Fruit fly (Drosophila melanogaster) whole organism, embryonic: ENCODE measurements around the gene ScpX.

Experiments
- Adf1 ChIP-seq: fragments of 200-800 bp; sonication (Bioruptor generic); IDR thresholded peaks from 2 replicates; pipeline ENCODE4 v1.3.6; 2022; ENCODE audit warnings: missing biosample characterization, missing genetic modification characterization
- BtbVII ChIP-seq: fragments of 200-800 bp; sonication (Bioruptor generic); optimal IDR thresholded peaks from 3 replicates; lab custom pipeline; 2017; ENCODE audit warnings: missing biosample characterization, mild to moderate bottlenecking, missing genetic modification characterization
- CG11085 ChIP-seq: fragments of 200-800 bp; sonication (Bioruptor generic); IDR thresholded peaks from 2 replicates; pipeline ENCODE4 v1.3.6; 2022; ENCODE audit warnings: missing biosample characterization, missing genetic modification characterization
- CG12071 ChIP-seq: fragments of 200-800 bp; sonication (Bioruptor generic); optimal IDR thresholded peaks from 3 replicates; lab custom pipeline; 2018; ENCODE audit warnings: missing biosample characterization, mild to moderate bottlenecking, missing genetic modification characterization
- CG15479 ChIP-seq: fragments of 200-800 bp; sonication (Bioruptor generic); optimal IDR thresholded peaks from 3 replicates; lab custom pipeline; 2019; ENCODE audit warnings: missing biosample characterization, mild to moderate bottlenecking, missing genetic modification characterization, moderate library complexity
- CG1792 ChIP-seq: fragments of 200-800 bp; sonication (Bioruptor generic); optimal IDR thresholded peaks from 2 replicates; lab custom pipeline; 2016; ENCODE audit warnings: missing biosample characterization, missing genetic modification characterization
- CG32532 ChIP-seq: fragments of 200-800 bp; sonication (Bioruptor generic); IDR thresholded peaks from 2 replicates; pipeline ENCODE4 v1.3.6; 2022; ENCODE audit warnings: missing biosample characterization, missing genetic modification characterization
- CG3838 ChIP-seq: fragments of 200-800 bp; sonication (Bioruptor generic); optimal IDR thresholded peaks from 3 replicates; lab custom pipeline; 2016; ENCODE audit warnings: missing biosample characterization, missing genetic modification characterization
- CG9817 ChIP-seq: fragments of 200-800 bp; sonication (Bioruptor generic); optimal IDR thresholded peaks from 2 replicates; lab custom pipeline; 2018; ENCODE audit warnings: missing biosample characterization, mild to moderate bottlenecking, missing genetic modification characterization, moderate library complexity
- Chrac-16 ChIP-seq: fragments of 200-800 bp; sonication (Bioruptor generic); optimal IDR thresholded peaks from 3 replicates; lab custom pipeline; 2016; ENCODE audit warnings: missing biosample characterization, missing genetic modification characterization
- HLHmδ ChIP-seq: fragments of 200-800 bp; sonication (Bioruptor generic); optimal IDR thresholded peaks from 2 replicates; lab custom pipeline; 2018; ENCODE audit warnings: missing biosample characterization, mild to moderate bottlenecking, missing genetic modification characterization, moderate library complexity
- Hr51 ChIP-seq, 2 experiments: fragments of 200-800 bp; sonication (Bioruptor generic); optimal IDR thresholded peaks; 2 replicates in 1 of 2; 3 replicates in 1 of 2; lab custom pipeline; 2016 to 2018; ENCODE audit warnings: missing biosample characterization in 2 of 2, missing genetic modification characterization in 2 of 2, mild to moderate bottlenecking in 1 of 2, moderate library complexity in 1 of 2
- Kr ChIP-seq: fragments of 200-800 bp; sonication (Bioruptor generic); optimal IDR thresholded peaks from 2 replicates; lab custom pipeline; 2017; ENCODE audit warnings: missing biosample characterization, mild to moderate bottlenecking, missing genetic modification characterization
- Nf-YA ChIP-seq: fragments of 200-800 bp; sonication (Bioruptor generic); IDR thresholded peaks from 2 replicates; pipeline ENCODE4 v1.3.6; 2022; ENCODE audit warnings: missing biosample characterization, missing genetic modification characterization
- Oaz ChIP-seq: fragments of 200-800 bp; sonication (Bioruptor generic); IDR thresholded peaks from 2 replicates; pipeline ENCODE4 v1.3.6; 2022; ENCODE audit warnings: missing biosample characterization, missing genetic modification characterization
- Sox100B ChIP-seq: fragments of 200-800 bp; sonication (Bioruptor generic); optimal IDR thresholded peaks from 3 replicates; lab custom pipeline; 2018; ENCODE audit warnings: missing biosample characterization, mild to moderate bottlenecking, missing genetic modification characterization
- Xbp1 ChIP-seq: fragments of 200-800 bp; sonication (Bioruptor generic); optimal IDR thresholded peaks from 3 replicates; lab custom pipeline; 2016; ENCODE audit warnings: missing biosample characterization, mild to moderate bottlenecking, missing genetic modification characterization
- bcd ChIP-seq: fragments of 200-800 bp; sonication (Bioruptor generic); optimal IDR thresholded peaks from 2 replicates; lab custom pipeline; 2017; ENCODE audit warnings: missing biosample characterization, mild to moderate bottlenecking, missing genetic modification characterization
- br ChIP-seq: fragments of >200 bp; optimal IDR thresholded peaks from 2 replicates; lab custom pipeline; 2017
- cad ChIP-seq: fragments of >200 bp; optimal IDR thresholded peaks from 2 replicates; lab custom pipeline; 2017; ENCODE audit warnings: missing biosample characterization, missing genetic modification characterization
- cato ChIP-seq: fragments of 200-800 bp; sonication (Bioruptor generic); optimal IDR thresholded peaks from 2 replicates; lab custom pipeline; 2016; ENCODE audit warnings: missing biosample characterization, missing genetic modification characterization, borderline replicate concordance
- fd96Cb ChIP-seq: fragments of 200-800 bp; sonication (Bioruptor generic); optimal IDR thresholded peaks from 2 replicates; lab custom pipeline; 2018; ENCODE audit warnings: missing biosample characterization, mild to moderate bottlenecking, missing genetic modification characterization, moderate library complexity
- gce ChIP-seq: fragments of 200-800 bp; sonication (Bioruptor generic); IDR thresholded peaks from 3 replicates; pipeline ENCODE4 v1.3.6; 2022; ENCODE audit warnings: missing biosample characterization, missing genetic modification characterization
- gsb-n ChIP-seq: fragments of 200-800 bp; sonication (Bioruptor generic); optimal IDR thresholded peaks from 3 replicates; lab custom pipeline; 2018; ENCODE audit warnings: missing biosample characterization, mild to moderate bottlenecking, missing genetic modification characterization
- gt ChIP-seq: fragments of 200-800 bp; sonication (Bioruptor generic); IDR thresholded peaks from 2 replicates; pipeline ENCODE4 v1.3.6; 2022; ENCODE audit warnings: missing biosample characterization, missing genetic modification characterization
- insv ChIP-seq, 2 experiments: fragments of 200-800 bp; sonication (Bioruptor generic); optimal IDR thresholded peaks; 3 replicates each; lab custom pipeline; 2016 to 2018; ENCODE audit warnings: missing biosample characterization in 2 of 2, missing genetic modification characterization in 2 of 2
- kah ChIP-seq: fragments of 200-800 bp; sonication (Bioruptor generic); optimal IDR thresholded peaks from 2 replicates; lab custom pipeline; 2018; ENCODE audit warnings: missing biosample characterization, mild to moderate bottlenecking, missing genetic modification characterization
- kni ChIP-seq: fragments of 200-800 bp; sonication (Bioruptor generic); optimal IDR thresholded peaks from 3 replicates; lab custom pipeline; 2017; ENCODE audit warnings: mild to moderate bottlenecking, missing biosample characterization, missing genetic modification reagents, missing genetic modification characterization
- knrl ChIP-seq: fragments of 200-800 bp; sonication (Bioruptor generic); IDR thresholded peaks from 3 replicates; pipeline ENCODE4 v1.3.6; 2022; ENCODE audit warnings: missing biosample characterization, missing genetic modification characterization; ENCODE audit not compliant: partially characterized antibody
- lov ChIP-seq, 2 experiments: fragments of 200-800 bp in 1 of 2; fragments of >200 bp in 1 of 2; sonication (Bioruptor generic) in 1 of 2; IDR thresholded peaks in 1 of 2; optimal IDR thresholded peaks in 1 of 2; 2 replicates in 1 of 2; 3 replicates in 1 of 2; pipeline versions ENCODE4 v1.3.6 to Lab custom; 2017 to 2022; ENCODE audit warnings: missing biosample characterization in 1 of 2, missing genetic modification characterization in 1 of 2
- nom ChIP-seq: fragments of 200-800 bp; sonication (Bioruptor generic); optimal IDR thresholded peaks from 2 replicates; lab custom pipeline; 2017; ENCODE audit warnings: missing biosample characterization, missing genetic modification characterization, mild to moderate bottlenecking, moderate library complexity, missing genetic modification reagents
- prd ChIP-seq, 3 experiments: fragments of >200 bp in 2 of 3; fragments of 200-800 bp in 1 of 3; sonication (Bioruptor generic) in 1 of 3; optimal IDR thresholded peaks in 2 of 3; IDR thresholded peaks in 1 of 3; 2 replicates in 2 of 3; 3 replicates in 1 of 3; pipeline versions ENCODE4 v1.3.6 to Lab custom; 2017 to 2022; ENCODE audit warnings: missing biosample characterization in 1 of 3, missing genetic modification characterization in 1 of 3
- pzg ChIP-seq: fragments of 200-800 bp; sonication (Bioruptor generic); optimal IDR thresholded peaks from 3 replicates; lab custom pipeline; 2018; ENCODE audit warnings: missing biosample characterization, mild to moderate bottlenecking, missing genetic modification characterization, moderate library complexity
- ssp ChIP-seq: fragments of 200-800 bp; sonication (Bioruptor generic); IDR thresholded peaks from 2 replicates; pipeline ENCODE4 v1.3.6; 2022; ENCODE audit warnings: missing biosample characterization, missing genetic modification characterization
- tap ChIP-seq: fragments of 200-800 bp; optimal IDR thresholded peaks from 3 replicates; lab custom pipeline; 2019; ENCODE audit warnings: missing biosample characterization, mild to moderate bottlenecking, missing genetic modification characterization, moderate library complexity
- tin ChIP-seq: fragments of 200-800 bp; sonication (Bioruptor generic); optimal IDR thresholded peaks from 3 replicates; lab custom pipeline; 2016; ENCODE audit warnings: missing biosample characterization, missing genetic modification characterization
- tll ChIP-seq, 2 experiments: fragments of 200-800 bp in 1 of 2; fragments of >200 bp in 1 of 2; sonication (Bioruptor generic) in 1 of 2; optimal IDR thresholded peaks; 2 replicates each; lab custom pipeline; 2017 to 2019; ENCODE audit warnings: missing biosample characterization in 2 of 2, missing genetic modification characterization in 2 of 2, mild to moderate bottlenecking in 1 of 2, moderate library complexity in 1 of 2
- twi ChIP-seq: fragments of 200-800 bp; optimal IDR thresholded peaks from 2 replicates; lab custom pipeline; 2019; ENCODE audit warnings: missing biosample characterization, mild to moderate bottlenecking, missing genetic modification characterization, moderate library complexity
- unpg ChIP-seq: fragments of 200-800 bp; sonication (Bioruptor generic); optimal IDR thresholded peaks from 3 replicates; lab custom pipeline; 2018; ENCODE audit warnings: missing biosample characterization, mild to moderate bottlenecking, missing genetic modification characterization, moderate library complexity
- zen ChIP-seq: fragments of 200-800 bp; sonication (Bioruptor generic); optimal IDR thresholded peaks from 3 replicates; lab custom pipeline; 2018; ENCODE audit warnings: missing biosample characterization, mild to moderate bottlenecking, missing genetic modification characterization, moderate library complexity

ScpX gene

dm6 chr2L:18871822-18872221, 40.8 kb downstream of the ScpX start (continued):
- no peak for TF ChIP-seq knrl (GFP tag; lab: Robert Waterston, UW)

- TF ChIP-seq Nf-YA (GFP tag; lab: Robert Waterston, UW) (no peak), nom (GFP tag; lab: Kevin White, UChicago) (no peak), HLHmδ (GFP tag; lab: Kevin White, UChicago) (peak; percentile 13), prd (optimal IDR thresholded peaks at IDR 0.05; lab: Kevin White, UChicago) (no peak), prd (GFP tag; IDR thresholded peaks at IDR 0.05; lab: Robert Waterston, UW) (peak; percentile 42; the same call in 1 of the 3 replicates), cato (GFP tag; lab: Kevin White, UChicago) (no peak), twi (tag; lab: Kevin White, UChicago) (peak; percentile 89), br (lab: Kevin White, UChicago) (no peak), gt (GFP tag; lab: Robert Waterston, UW) (no peak), Kr (GFP tag; lab: Kevin White, UChicago) (peak; percentile 10), Hr51 (GFP tag; optimal IDR thresholded peaks at IDR 0.05; lab: Kevin White, UChicago) (no peak), Chrac-16 (GFP tag; lab: Kevin White, UChicago) (no peak), CG9817 (tag; lab: Kevin White, UChicago) (no peak), pzg (GFP tag; lab: Kevin White, UChicago) (no peak), tap (tag; lab: Kevin White, UChicago) (no peak), Xbp1 (GFP tag; lab: Kevin White, UChicago) (no peak), cad (GFP tag; lab: Kevin White, UChicago) (peak; percentile 42), CG11085 (no peak), zen (peak; percentile 93), insv (GFP tag; optimal IDR thresholded peaks at IDR 0.05; lab: Kevin White, UChicago) (peak in 1 of 2 experiments; percentile 24), CG32532 (no peak), kni (GFP tag; lab: Kevin White, UChicago) (peak; percentile 42), CG3838 (GFP tag; lab: Kevin White, UChicago) (no peak), bcd (GFP tag; lab: Kevin White, UChicago) (no peak), lov (optimal IDR thresholded peaks at IDR 0.05; lab: Kevin White, UChicago) (no peak), lov (GFP tag; IDR thresholded peaks at IDR 0.05; lab: Robert Waterston, UW) (0 out of 3 replicates have a peak, but pooled peaks have one; percentile 13), gce (GFP tag; lab: Robert Waterston, UW) (no peak), unpg (GFP tag; lab: Kevin White, UChicago) (no peak), fd96Cb (tag; lab: Kevin White, UChicago) (no peak), CG12071 (no peak), Adf1 (no peak), ssp (GFP tag; lab: Robert Waterston, UW) (no peak), gsb-n (tag; lab: Kevin White, UChicago) (peak; percentile 19), Oaz (GFP tag; lab: Robert Waterston, UW) (no peak), kah (GFP tag; lab: Kevin White, UChicago) (peak; percentile 22), Sox100B (GFP tag; lab: Kevin White, UChicago) (no peak), CG15479 (GFP tag; lab: Kevin White, UChicago) (peak; percentile 55), BtbVII (GFP tag; lab: Kevin White, UChicago) (no peak), tin (GFP tag; lab: Kevin White, UChicago) (peak; percentile 31), CG1792 (GFP tag; lab: Kevin White, UChicago) (no peak), tll (GFP tag; optimal IDR thresholded peaks at IDR 0.05; lab: Kevin White, UChicago) (peak in 1 of 2 experiments; percentile 63)
These were observed 44.2 kb downstream of the ScpX start for dm6 chr2L:18875213-18875612.
